Worm (Caenorhabditis elegans): ENCODE data around the gene nas-27.

Gene nas-27

ce11 chrII:1127676-1128075, 51.4 kb downstream of the nas-27 start, which contains the start of gene taf-6.1:
TSS of gene taf-6.1 (plus strand) at chrII:1127976.
- TF ChIP-seq ZK185.1 (tag; optimal IDR thresholded peaks at IDR 0.05; ENCODE audit: poor library complexity, severe bottlenecking) (no peak), lin-35 (GFP tag; optimal IDR thresholded peaks at IDR 0.05) (no peak), nhr-90 (tag; optimal IDR thresholded peaks at IDR 0.05) (no peak), Y56A3A.18 (GFP tag; IDR thresholded peaks at IDR 0.05) (no peak), F55B11.4 (tag; optimal IDR thresholded peaks at IDR 0.05; ENCODE audit: borderline replicate concordance, insufficient read depth) (no peak), sdz-38 (tag; optimal IDR thresholded peaks at IDR 0.05) (no peak), nhr-179 (tag; optimal IDR thresholded peaks at IDR 0.05) (no peak), attf-6 (GFP tag; IDR thresholded peaks at IDR 0.05) (no peak), pbrm-1 (GFP tag; IDR thresholded peaks at IDR 0.05) (no peak)

- TF ChIP-seq mcd-1 (GFP tag; IDR thresholded peaks at IDR 0.05) (peak; percentile 64), bed-2 (GFP tag; IDR thresholded peaks at IDR 0.05) (no peak), ceh-40 (GFP tag; IDR thresholded peaks at IDR 0.05) (no peak), sdz-38 (tag; optimal IDR thresholded peaks at IDR 0.05) (no peak), tbx-9 (tag; optimal IDR thresholded peaks at IDR 0.05; ENCODE audit: borderline replicate concordance) (no peak), madf-10 (tag; optimal IDR thresholded peaks at IDR 0.05) (no peak)
Observed at ce11 chrII:1126472-1126871, 52.7 kb downstream of the nas-27 start.
